Worm (Caenorhabditis elegans) whole organism, late embryonic: Measurements from ENCODE around the gene Y37H2A.14.

ENCODE experiments used
- C38D4.7 ChIP-seq: fragments of 200-800 bp; sonication (Bioruptor generic); optimal IDR thresholded peaks from 2 replicates; lab custom pipeline; 2018; ENCODE audit warnings: mild to moderate bottlenecking, missing genetic modification characterization, moderate library complexity, missing compliant biosample characterization
- K02D7.2 ChIP-seq: sonication (generic microtip); optimal IDR thresholded peaks from 2 replicates; lab custom pipeline; 2017; ENCODE audit warnings: mild to moderate bottlenecking, missing genetic modification characterization, missing compliant biosample characterization
- K09A11.1 ChIP-seq: sonication (generic microtip); optimal IDR thresholded peaks from 2 replicates; lab custom pipeline; 2017; ENCODE audit warnings: antibody characterized with exemption, mild to moderate bottlenecking, missing genetic modification characterization, missing compliant biosample characterization; ENCODE audit not compliant: insufficient read depth
- Y22D7AL.16 ChIP-seq: sonication (generic microtip); optimal IDR thresholded peaks from 2 replicates; lab custom pipeline; 2016; ENCODE audit warnings: missing genetic modification characterization, missing compliant biosample characterization
- ceh-14 ChIP-seq: sonication (generic microtip); optimal IDR thresholded peaks from 2 replicates; lab custom pipeline; 2016; ENCODE audit warnings: missing genotype, missing genetic modification characterization, missing compliant biosample characterization
- ceh-19 ChIP-seq: fragments of 200-800 bp; sonication (Bioruptor generic); optimal IDR thresholded peaks from 2 replicates; lab custom pipeline; 2018; ENCODE audit warnings: mild to moderate bottlenecking, missing genetic modification characterization, missing compliant biosample characterization
- ceh-2 ChIP-seq: sonication (generic microtip); optimal IDR thresholded peaks from 2 replicates; lab custom pipeline; 2016; ENCODE audit warnings: missing genotype, missing genetic modification characterization, missing compliant biosample characterization
- ceh-24 ChIP-seq: sonication (generic microtip); optimal IDR thresholded peaks from 2 replicates; lab custom pipeline; 2016; ENCODE audit warnings: mild to moderate bottlenecking, missing genetic modification characterization, missing compliant biosample characterization
- ceh-30 ChIP-seq: fragments of 150-350 bp; optimal IDR thresholded peaks from 2 replicates; lab custom pipeline; 2014; ENCODE audit warnings: missing biosample characterization, missing genetic modification characterization
- ceh-45 ChIP-seq: fragments of 200-800 bp; sonication (Bioruptor generic); IDR thresholded peaks from 2 replicates; pipeline ENCODE4 v1.3.6; 2022; ENCODE audit warnings: missing genetic modification reagents, missing genetic modification characterization, missing compliant biosample characterization
- ceh-48 ChIP-seq: sonication (generic microtip); optimal IDR thresholded peaks from 2 replicates; lab custom pipeline; 2016; ENCODE audit warnings: missing genetic modification characterization, inconsistent platforms, missing compliant biosample characterization
- ceh-6 ChIP-seq: fragments of 200-800 bp; sonication (Bioruptor generic); optimal IDR thresholded peaks from 2 replicates; lab custom pipeline; 2018; ENCODE audit warnings: mild to moderate bottlenecking, missing genetic modification characterization, missing compliant biosample characterization
- ceh-9 ChIP-seq: sonication (generic microtip); optimal IDR thresholded peaks from 2 replicates; lab custom pipeline; 2016; ENCODE audit warnings: mild to moderate bottlenecking, missing genetic modification characterization, inconsistent platforms, missing compliant biosample characterization
- che-1 ChIP-seq: sonication (generic microtip); optimal IDR thresholded peaks from 2 replicates; lab custom pipeline; 2016; ENCODE audit warnings: mild to moderate bottlenecking, missing genetic modification characterization, missing compliant biosample characterization
- dmd-4 ChIP-seq: sonication (generic microtip); optimal IDR thresholded peaks from 2 replicates; lab custom pipeline; 2016; ENCODE audit warnings: borderline replicate concordance, missing genetic modification characterization, missing compliant biosample characterization
- dve-1 ChIP-seq: sonication (generic microtip); optimal IDR thresholded peaks from 2 replicates; lab custom pipeline; 2017; ENCODE audit warnings: antibody characterized with exemption, mild to moderate bottlenecking, missing genetic modification characterization, missing compliant biosample characterization
- ets-4 ChIP-seq: sonication (generic microtip); optimal IDR thresholded peaks from 2 replicates; lab custom pipeline; 2016; ENCODE audit warnings: missing genetic modification characterization, missing compliant biosample characterization
- eyg-1 ChIP-seq: sonication (generic microtip); optimal IDR thresholded peaks from 2 replicates; lab custom pipeline; 2016; ENCODE audit warnings: missing genotype, missing genetic modification characterization, missing compliant biosample characterization
- fkh-10 ChIP-seq: fragments of 150-350 bp; optimal IDR thresholded peaks from 2 replicates; lab custom pipeline; 2014; ENCODE audit warnings: missing biosample characterization, missing genetic modification reagents, missing genetic modification characterization
- fkh-6 ChIP-seq: sonication (generic microtip); optimal IDR thresholded peaks from 2 replicates; lab custom pipeline; 2016; ENCODE audit warnings: missing genetic modification characterization, missing compliant biosample characterization
- gmeb-2 ChIP-seq: sonication (generic microtip); optimal IDR thresholded peaks from 2 replicates; lab custom pipeline; 2016; ENCODE audit warnings: missing genetic modification characterization, inconsistent platforms, missing compliant biosample characterization
- hlh-13 ChIP-seq: fragments of 200-800 bp; sonication (Bioruptor generic); optimal IDR thresholded peaks from 2 replicates; lab custom pipeline; 2018; ENCODE audit warnings: mild to moderate bottlenecking, missing genetic modification characterization, missing compliant biosample characterization
- hlh-6 ChIP-seq: sonication (generic microtip); optimal IDR thresholded peaks from 2 replicates; lab custom pipeline; 2016; ENCODE audit warnings: missing genotype, missing genetic modification characterization, missing compliant biosample characterization
- madf-2 ChIP-seq: sonication (generic microtip); optimal IDR thresholded peaks from 2 replicates; lab custom pipeline; 2017; ENCODE audit warnings: missing genetic modification characterization, missing compliant biosample characterization
- nfya-1 ChIP-seq: sonication (generic microtip); optimal IDR thresholded peaks from 2 replicates; lab custom pipeline; 2017; ENCODE audit warnings: missing genetic modification characterization, mild to moderate bottlenecking, missing compliant biosample characterization, antibody characterized with exemption, moderate library complexity
- nhr-11 ChIP-seq: fragments of 150-350 bp; optimal IDR thresholded peaks from 2 replicates; lab custom pipeline; 2014; ENCODE audit warnings: missing biosample characterization, missing genetic modification characterization
- nhr-232 ChIP-seq: sonication (generic microtip); optimal IDR thresholded peaks from 2 replicates; lab custom pipeline; 2016; ENCODE audit warnings: missing genetic modification characterization, missing compliant biosample characterization
- pag-3 ChIP-seq: sonication (generic microtip); optimal IDR thresholded peaks from 2 replicates; lab custom pipeline; 2016; ENCODE audit warnings: missing compliant biosample characterization, missing genetic modification characterization, borderline replicate concordance
- pat-9 ChIP-seq: fragments of 200-800 bp; sonication (Bioruptor generic); optimal IDR thresholded peaks from 2 replicates; lab custom pipeline; 2018; ENCODE audit warnings: mild to moderate bottlenecking, missing genetic modification characterization, moderate library complexity, missing compliant biosample characterization
- pax-1 ChIP-seq: fragments of 150-350 bp; optimal IDR thresholded peaks from 2 replicates; lab custom pipeline; 2014; ENCODE audit warnings: missing biosample characterization, missing genetic modification characterization
- pha-2 ChIP-seq: sonication (generic microtip); optimal IDR thresholded peaks from 2 replicates; lab custom pipeline; 2017; ENCODE audit warnings: mild to moderate bottlenecking, missing genetic modification characterization, missing compliant biosample characterization
- pha-4 ChIP-seq: fragments of 150-350 bp; optimal IDR thresholded peaks from 2 replicates; lab custom pipeline; 2018; ENCODE audit warnings: missing biosample characterization, missing genetic modification reagents, missing genetic modification characterization
- rnt-1 ChIP-seq: sonication (generic microtip); optimal IDR thresholded peaks from 2 replicates; lab custom pipeline; 2016; ENCODE audit warnings: missing genetic modification characterization, missing compliant biosample characterization
- sox-4 ChIP-seq: sonication (generic microtip); optimal IDR thresholded peaks from 2 replicates; lab custom pipeline; 2017; ENCODE audit warnings: mild to moderate bottlenecking, missing genetic modification characterization, inconsistent platforms, missing compliant biosample characterization
- ttx-3 ChIP-seq: sonication (generic microtip); optimal IDR thresholded peaks from 2 replicates; lab custom pipeline; 2016; ENCODE audit warnings: missing genetic modification reagents, missing genetic modification characterization, missing compliant biosample characterization
- unc-3 ChIP-seq, 2 experiments: fragments of 200-800 bp in 1 of 2; sonication (Bioruptor generic) in 1 of 2; sonication (generic microtip) in 1 of 2; conservative IDR thresholded peaks in 1 of 2; optimal IDR thresholded peaks in 1 of 2; 2 replicates each; pipeline versions ENCODE4 v1.3.6 to Lab custom; 2016 to 2022; ENCODE audit warnings: missing compliant biosample characterization in 2 of 2, missing genetic modification characterization in 2 of 2, missing genetic modification reagents in 1 of 2
- unc-42 ChIP-seq: sonication (generic microtip); optimal IDR thresholded peaks from 2 replicates; lab custom pipeline; 2016; ENCODE audit warnings: missing genotype, missing genetic modification characterization, missing compliant biosample characterization
- zip-5 ChIP-seq: sonication (generic microtip); optimal IDR thresholded peaks from 2 replicates; lab custom pipeline; 2016; ENCODE audit warnings: missing genetic modification characterization, missing compliant biosample characterization
- ztf-16 ChIP-seq: sonication (generic microtip); optimal IDR thresholded peaks from 2 replicates; lab custom pipeline; 2017; ENCODE audit warnings: missing genetic modification characterization, missing compliant biosample characterization

Gene Y37H2A.14

DNA sequence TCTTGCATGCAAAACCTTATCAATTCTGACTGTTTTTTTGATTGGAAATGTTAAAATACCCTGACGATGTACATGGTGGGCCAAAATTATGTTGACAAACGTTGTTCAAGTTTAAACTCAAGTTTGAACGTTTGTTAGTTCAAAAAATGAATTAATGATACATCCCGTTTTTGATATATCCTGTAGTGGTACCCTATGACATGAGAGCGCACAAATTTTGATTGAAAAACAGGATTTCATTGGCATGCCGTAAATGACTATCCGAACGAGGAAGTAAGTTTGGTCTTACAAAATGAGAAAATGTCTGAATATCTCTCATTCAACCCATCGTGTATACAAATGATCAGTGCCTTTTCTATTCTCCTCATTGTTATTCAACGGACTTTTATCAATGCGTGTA, 2.4 kb upstream of the Y37H2A.14 start, which contains the start of gene Y37H2A.11:
Y37H2A.11 (plus strand) TSS at position 301 of the 400 bp plus-strand sequence.
- no peak for TF ChIP-seq ceh-24 (tag; lab: Kevin White, UChicago)
- TF ChIP-seq K09A11.1 = no peak
- TF ChIP-seq dve-1 = no peak
- no peak for TF ChIP-seq ceh-2
- no peak for TF ChIP-seq madf-2 (tag; lab: Kevin White, UChicago)
- no peak for TF ChIP-seq gmeb-2
- no peak for TF ChIP-seq unc-3 (GFP tag; conservative IDR thresholded peaks at IDR 0.05; lab: Robert Waterston, UW)
- no peak for TF ChIP-seq unc-3 (tag; optimal IDR thresholded peaks at IDR 0.05; lab: Kevin White, UChicago)
- no peak for TF ChIP-seq pat-9 (tag; lab: Kevin White, UChicago)
- TF ChIP-seq zip-5 = no peak
- TF ChIP-seq ceh-45 (GFP tag; lab: Robert Waterston, UW) = no peak
- no peak for TF ChIP-seq dmd-4
- TF ChIP-seq ceh-9 (tag; lab: Kevin White, UChicago) = no peak
- no peak for TF ChIP-seq ttx-3 (tag; lab: Kevin White, UChicago)
- TF ChIP-seq K02D7.2 (tag; lab: Kevin White, UChicago) = no peak
- no peak for TF ChIP-seq C38D4.7 (GFP tag; lab: Kevin White, UChicago)
- no peak for TF ChIP-seq pax-1
- no peak for TF ChIP-seq ceh-48 (tag; lab: Kevin White, UChicago)
- TF ChIP-seq, all 69 proteins: peak for 0

ce11 chrV:18142549-18142948, 996 bp upstream of the Y37H2A.14 start, which contains the start of gene Y37H2A.13:
Gene Y37H2A.13 (plus strand): TSS chrV:18142849.
- TF ChIP-seq che-1 (tag; lab: Kevin White, UChicago) (no peak), rnt-1 (tag; lab: Kevin White, UChicago) (no peak), Y22D7AL.16 (tag; lab: Kevin White, UChicago) (no peak), pha-4 (no peak), nhr-232 (tag; lab: Kevin White, UChicago) (no peak), ceh-30 (no peak), nhr-11 (tag; lab: Kevin White, UChicago) (no peak), pax-1 (no peak), unc-42 (tag; lab: Kevin White, UChicago) (no peak), madf-2 (tag; lab: Kevin White, UChicago) (no peak), ceh-19 (no peak), pag-3 (no peak), ttx-3 (tag; lab: Kevin White, UChicago) (no peak), pha-2 (no peak)
- TF ChIP-seq, all 69 proteins: peak for 0

- no peak for TF ChIP-seq ceh-6 (GFP tag; lab: Kevin White, UChicago)
Observed at ce11 chrV:18144442-18144841, 897 bp downstream of the Y37H2A.14 start.

ce11 chrV:18146077-18146476, 2.5 kb downstream of the Y37H2A.14 start, which contains the start of gene C14A6.3:
Gene C14A6.3 (plus strand): TSS chrV:18146377.
- TF ChIP-seq hlh-6 (tag; lab: Kevin White, UChicago) (no peak), dve-1 (no peak), hlh-13 (GFP tag; lab: Kevin White, UChicago) (no peak), fkh-6 (tag; lab: Kevin White, UChicago) (no peak), nfya-1 (tag; lab: Kevin White, UChicago) (no peak), ceh-19 (no peak), madf-2 (tag; lab: Kevin White, UChicago) (no peak), eyg-1 (tag; lab: Kevin White, UChicago) (no peak)

DNA sequence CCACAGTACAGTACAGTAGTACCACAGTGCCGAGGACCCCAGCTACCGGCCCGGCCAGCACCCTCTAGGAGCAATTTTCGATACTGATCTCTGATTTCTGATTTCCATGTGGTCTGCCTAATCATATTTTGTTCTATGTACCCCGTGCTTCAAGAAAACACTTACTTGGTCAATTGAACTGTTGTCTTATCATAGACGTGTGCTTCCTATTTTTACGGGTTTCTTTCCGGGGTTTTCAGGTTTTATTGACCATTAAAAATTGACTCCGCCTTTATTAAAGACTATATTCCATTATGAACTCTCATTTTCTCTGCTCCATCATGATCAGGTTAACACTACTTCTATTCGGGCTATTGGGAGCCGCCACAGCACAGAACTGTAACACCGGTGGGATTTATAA, 14.2 kb downstream of the Y37H2A.14 start, which contains the start of gene clec-48:
clec-48 (plus strand) TSS at position 320 of the 400 bp plus-strand sequence.
- TF ChIP-seq ets-4 (tag; lab: Kevin White, UChicago) (no peak), hlh-13 (GFP tag; lab: Kevin White, UChicago) (no peak), fkh-10 (GFP tag; lab: Kevin White, UChicago) (no peak), ztf-16 (tag; lab: Kevin White, UChicago) (no peak), ceh-14 (no peak), pax-1 (no peak), ttx-3 (tag; lab: Kevin White, UChicago) (no peak), sox-4 (tag; lab: Kevin White, UChicago) (no peak)
